Worm (Caenorhabditis elegans) whole organism, L3 larva: ENCODE results near the gene srh-113.

Experiments used
- R02D3.7 ChIP-seq: fragments of 150-350 bp; optimal IDR thresholded peaks from 2 replicates; lab custom pipeline; 2014; ENCODE audit warnings: missing biosample characterization, missing genetic modification characterization
- ZK546.5 ChIP-seq: sonication (generic microtip); optimal IDR thresholded peaks from 2 replicates; lab custom pipeline; 2017; ENCODE audit warnings: missing biosample characterization, missing genetic modification characterization
- aly-2 ChIP-seq: fragments of 150-350 bp; optimal IDR thresholded peaks from 2 replicates; lab custom pipeline; 2014; ENCODE audit warnings: missing biosample characterization, missing genetic modification characterization
- ceh-16 ChIP-seq: sonication (generic microtip); optimal IDR thresholded peaks from 2 replicates; lab custom pipeline; 2017; ENCODE audit warnings: missing biosample characterization, missing genetic modification characterization
- ceh-28 ChIP-seq: fragments of 150-350 bp; optimal IDR thresholded peaks from 2 replicates; lab custom pipeline; 2014; ENCODE audit warnings: missing biosample characterization, missing genetic modification reagents, missing genetic modification characterization
- ceh-82 ChIP-seq: fragments of 150-350 bp; optimal IDR thresholded peaks from 2 replicates; lab custom pipeline; 2014; ENCODE audit warnings: missing biosample characterization, missing genetic modification characterization
- ceh-9 ChIP-seq: sonication (generic microtip); optimal IDR thresholded peaks from 2 replicates; lab custom pipeline; 2018; ENCODE audit warnings: missing biosample characterization, missing genetic modification characterization
- daf-12 ChIP-seq: fragments of 150-350 bp; optimal IDR thresholded peaks from 2 replicates; lab custom pipeline; 2014; ENCODE audit warnings: missing biosample characterization, missing genetic modification reagents, missing genetic modification characterization
- egl-27 ChIP-seq: sonication (generic microtip); optimal IDR thresholded peaks from 4 replicates; lab custom pipeline; 2017; ENCODE audit warnings: missing biosample characterization, missing genetic modification reagents, missing genetic modification characterization
- egl-5 ChIP-seq: fragments of 150-350 bp; optimal IDR thresholded peaks from 2 replicates; lab custom pipeline; 2017; ENCODE audit warnings: missing biosample characterization, missing genetic modification reagents, missing genetic modification characterization, inconsistent platforms
- elt-1 ChIP-seq: fragments of 150-350 bp; optimal IDR thresholded peaks from 2 replicates; lab custom pipeline; 2014; ENCODE audit warnings: missing biosample characterization, missing genetic modification characterization
- elt-2 ChIP-seq: sonication (generic microtip); optimal IDR thresholded peaks from 2 replicates; lab custom pipeline; 2016; ENCODE audit warnings: missing genetic modification reagents, mild to moderate bottlenecking, missing genetic modification characterization, missing compliant biosample characterization
- fkh-10 ChIP-seq: sonication (generic microtip); optimal IDR thresholded peaks from 2 replicates; lab custom pipeline; 2017; ENCODE audit warnings: missing biosample characterization, missing genetic modification reagents, missing genetic modification characterization
- fkh-2 ChIP-seq: fragments of 150-350 bp; optimal IDR thresholded peaks from 2 replicates; lab custom pipeline; 2014; ENCODE audit warnings: missing biosample characterization, missing genetic modification reagents, missing genetic modification characterization
- fos-1 ChIP-seq: fragments of 150-350 bp; optimal IDR thresholded peaks from 2 replicates; lab custom pipeline; 2014; ENCODE audit warnings: missing biosample characterization, missing genetic modification characterization
- jun-1 ChIP-seq: fragments of 150-350 bp; optimal IDR thresholded peaks from 2 replicates; lab custom pipeline; 2014; ENCODE audit warnings: missing biosample characterization, missing genetic modification reagents, missing genetic modification characterization
- lin-15B ChIP-seq: fragments of 150-350 bp; optimal IDR thresholded peaks from 2 replicates; lab custom pipeline; 2014; ENCODE audit warnings: missing biosample characterization, missing genetic modification characterization
- lin-39 ChIP-seq: fragments of 150-350 bp; optimal IDR thresholded peaks from 2 replicates; lab custom pipeline; 2018; ENCODE audit warnings: missing biosample characterization, missing genetic modification reagents, missing genetic modification characterization
- lsy-12 ChIP-seq: sonication (generic microtip); optimal IDR thresholded peaks from 2 replicates; lab custom pipeline; 2016; ENCODE audit warnings: mild to moderate bottlenecking, missing genetic modification characterization, missing compliant biosample characterization
- nfya-1 ChIP-seq: sonication (generic microtip); optimal IDR thresholded peaks from 2 replicates; lab custom pipeline; 2017; ENCODE audit warnings: missing genetic modification characterization, mild to moderate bottlenecking, missing compliant biosample characterization, antibody characterized with exemption, moderate library complexity; ENCODE audit not compliant: insufficient read depth
- nhr-11 ChIP-seq: fragments of 150-350 bp; optimal IDR thresholded peaks from 2 replicates; lab custom pipeline; 2014; ENCODE audit warnings: missing biosample characterization, missing genetic modification characterization
- nhr-12 ChIP-seq: fragments of 150-350 bp; optimal IDR thresholded peaks from 2 replicates; lab custom pipeline; 2014; ENCODE audit warnings: missing biosample characterization, missing genetic modification characterization
- nhr-23 ChIP-seq: fragments of 150-350 bp; optimal IDR thresholded peaks from 2 replicates; lab custom pipeline; 2014; ENCODE audit warnings: missing biosample characterization, missing genetic modification reagents, missing genetic modification characterization
- nhr-237 ChIP-seq: fragments of 150-350 bp; optimal IDR thresholded peaks from 2 replicates; lab custom pipeline; 2014; ENCODE audit warnings: missing biosample characterization, missing genetic modification characterization
- nhr-25 ChIP-seq: sonication (generic microtip); optimal IDR thresholded peaks from 2 replicates; lab custom pipeline; 2017; ENCODE audit warnings: missing biosample characterization, missing genetic modification characterization
- nhr-28 ChIP-seq: fragments of 150-350 bp; optimal IDR thresholded peaks from 2 replicates; lab custom pipeline; 2014; ENCODE audit warnings: missing biosample characterization, missing genetic modification characterization
- nhr-67 ChIP-seq: fragments of 150-350 bp; optimal IDR thresholded peaks from 2 replicates; lab custom pipeline; 2014; ENCODE audit warnings: missing biosample characterization, missing genetic modification characterization
- nhr-76 ChIP-seq: fragments of 150-350 bp; sonication (generic microtip); optimal IDR thresholded peaks from 5 replicates; lab custom pipeline; 2014; ENCODE audit warnings: missing biosample characterization, missing genetic modification characterization
- pha-4 ChIP-seq: fragments of 150-350 bp; optimal IDR thresholded peaks from 2 replicates; lab custom pipeline; 2014; ENCODE audit warnings: missing biosample characterization, missing genetic modification reagents, missing genetic modification characterization
- pqm-1 ChIP-seq: fragments of 150-350 bp; optimal IDR thresholded peaks from 2 replicates; lab custom pipeline; 2017; ENCODE audit warnings: missing biosample characterization, missing genetic modification characterization, inconsistent platforms
- sea-2 ChIP-seq: fragments of 150-350 bp; sonication (generic microtip); optimal IDR thresholded peaks from 4 replicates; lab custom pipeline; 2014; ENCODE audit warnings: missing biosample characterization, missing genetic modification reagents, missing genetic modification characterization
- skn-1 ChIP-seq: fragments of 150-350 bp; optimal IDR thresholded peaks from 2 replicates; lab custom pipeline; 2014; ENCODE audit warnings: missing biosample characterization, missing genetic modification characterization
- snpc-4 ChIP-seq: fragments of 150-350 bp; optimal IDR thresholded peaks from 2 replicates; lab custom pipeline; 2014; ENCODE audit warnings: missing biosample characterization, missing genetic modification characterization
- tbx-2 ChIP-seq: sonication (generic microtip); optimal IDR thresholded peaks from 2 replicates; lab custom pipeline; 2016; ENCODE audit warnings: mild to moderate bottlenecking, missing genetic modification characterization, missing compliant biosample characterization
- zag-1 ChIP-seq: fragments of 150-350 bp; optimal IDR thresholded peaks from 2 replicates; lab custom pipeline; 2014; ENCODE audit warnings: missing biosample characterization, missing genetic modification characterization
- ztf-11 ChIP-seq: fragments of 150-350 bp; optimal IDR thresholded peaks from 2 replicates; lab custom pipeline; 2014; ENCODE audit warnings: missing biosample characterization, missing genetic modification characterization
- ztf-4 ChIP-seq: fragments of 150-350 bp; optimal IDR thresholded peaks from 2 replicates; lab custom pipeline; 2014; ENCODE audit warnings: missing biosample characterization, missing genetic modification characterization

Gene srh-113

DNA sequence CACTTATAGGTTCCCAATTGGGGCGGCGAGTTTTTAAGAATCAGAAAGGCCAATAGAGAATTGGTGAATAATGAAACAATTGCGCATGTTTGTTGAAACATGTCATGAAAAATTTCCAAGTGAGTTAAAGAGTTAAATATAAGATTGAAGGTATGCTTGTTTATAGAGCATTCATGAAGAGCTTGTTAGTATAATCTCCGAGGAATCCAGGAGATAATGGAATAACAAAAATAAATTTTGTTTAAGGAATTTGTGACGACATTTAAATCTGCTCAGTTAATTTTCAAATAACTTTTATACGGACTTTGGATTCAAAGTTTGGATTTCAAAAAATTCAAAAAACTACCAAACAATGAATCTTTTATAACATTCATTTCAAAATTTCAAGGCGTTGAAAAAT lies 22.4 kb upstream of the srh-113 start, which contains the start of gene str-199:
str-199 (minus strand) TSS at position 101 of the 400 bp plus-strand sequence.
- TF ChIP-seq snpc-4 (tag; lab: Kevin White, UChicago) (no peak), nhr-28 (tag; lab: Kevin White, UChicago) (no peak), nfya-1 (no peak), fkh-10 (GFP tag; lab: Kevin White, UChicago) (no peak), nhr-12 (no peak), egl-5 (tag; lab: Kevin White, UChicago) (no peak), egl-27 (tag; lab: Kevin White, UChicago) (no peak), nhr-11 (no peak), lsy-12 (no peak), lin-39 (tag; lab: Kevin White, UChicago) (no peak), zag-1 (tag; lab: Kevin White, UChicago) (no peak), ZK546.5 (no peak), sea-2 (GFP tag; lab: Kevin White, UChicago) (no peak), jun-1 (tag; lab: Kevin White, UChicago) (no peak), aly-2 (tag; lab: Kevin White, UChicago) (no peak), skn-1 (tag; lab: Kevin White, UChicago) (no peak)

DNA sequence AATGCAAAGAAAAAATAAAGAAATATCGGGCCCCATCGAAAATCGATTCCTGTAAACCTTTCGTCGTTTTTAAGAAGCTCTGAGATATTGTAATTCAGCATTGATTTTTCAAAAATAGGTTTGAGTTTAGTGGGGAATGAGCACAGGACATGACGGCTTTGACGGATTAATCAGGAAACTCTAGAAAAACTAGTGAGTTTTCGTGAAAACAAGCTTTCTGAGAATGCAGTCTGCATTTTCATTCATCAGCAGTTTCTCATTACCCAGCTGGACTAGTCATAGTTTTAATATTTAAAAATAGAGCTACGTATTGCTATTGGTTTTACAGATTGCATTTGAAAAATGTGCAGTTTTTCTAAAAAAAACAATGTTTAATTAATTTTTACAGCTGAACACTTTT lies 20.6 kb upstream of the srh-113 start, which contains the start of gene srz-47:
srz-47 (minus strand) TSS at position 101 of the 400 bp plus-strand sequence.
- no peak for TF ChIP-seq R02D3.7
- no peak for TF ChIP-seq nhr-76 (tag; lab: Kevin White, UChicago)
- no peak for TF ChIP-seq pqm-1
- TF ChIP-seq nhr-12: no peak
- TF ChIP-seq sea-2 (GFP tag; lab: Kevin White, UChicago): no peak
- no peak for TF ChIP-seq ZK546.5
- no peak for TF ChIP-seq lsy-12
- TF ChIP-seq ceh-28 (tag; lab: Kevin White, UChicago): no peak
- no peak for TF ChIP-seq nhr-237 (tag; lab: Kevin White, UChicago)
- TF ChIP-seq daf-12 (tag; lab: Kevin White, UChicago): no peak
- no peak for TF ChIP-seq jun-1 (tag; lab: Kevin White, UChicago)
- TF ChIP-seq nhr-11: no peak
- no peak for TF ChIP-seq fkh-2 (tag; lab: Kevin White, UChicago)
- TF ChIP-seq egl-27 (tag; lab: Kevin White, UChicago): no peak
- no peak for TF ChIP-seq fkh-10 (GFP tag; lab: Kevin White, UChicago)
- TF ChIP-seq ceh-16 (tag; lab: Kevin White, UChicago): no peak
- no peak for TF ChIP-seq nhr-28 (tag; lab: Kevin White, UChicago)
- no peak for TF ChIP-seq egl-5 (tag; lab: Kevin White, UChicago)
- no peak for TF ChIP-seq elt-1 (tag; lab: Kevin White, UChicago)
- TF ChIP-seq, all 47 proteins: peak for 0

DNA sequence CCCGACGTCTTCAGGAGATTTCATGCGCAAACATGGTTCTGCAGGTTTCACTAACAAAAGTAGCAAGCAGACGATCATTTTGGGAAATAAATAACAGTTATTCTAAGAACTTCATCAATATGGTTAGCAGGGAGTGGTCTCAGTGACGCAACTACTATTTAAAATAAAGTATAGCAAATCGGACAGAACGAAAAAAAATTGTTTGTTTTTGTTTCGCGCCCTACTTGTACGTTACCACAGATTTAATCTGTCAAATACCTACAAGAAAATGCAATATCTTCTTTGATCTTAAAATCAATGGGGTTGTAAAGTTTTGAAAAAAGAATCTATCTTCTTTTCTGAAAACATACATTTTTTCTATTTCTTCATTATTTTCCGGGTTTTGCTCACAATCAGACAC lies 13.9 kb upstream of the srh-113 start, which contains the start of gene srz-96:
srz-96 (plus strand) TSS at position 301 of the 400 bp plus-strand sequence.
- TF ChIP-seq nhr-28 (tag; lab: Kevin White, UChicago): no peak
- no peak for TF ChIP-seq nfya-1
- no peak for TF ChIP-seq ceh-82 (tag; lab: Kevin White, UChicago)
- no peak for TF ChIP-seq fkh-2 (tag; lab: Kevin White, UChicago)
- no peak for TF ChIP-seq nhr-11
- no peak for TF ChIP-seq fos-1 (tag; lab: Kevin White, UChicago)
- TF ChIP-seq ceh-16 (tag; lab: Kevin White, UChicago): no peak
- no peak for TF ChIP-seq skn-1 (tag; lab: Kevin White, UChicago)
- TF ChIP-seq tbx-2 (tag; lab: Kevin White, UChicago): no peak

DNA sequence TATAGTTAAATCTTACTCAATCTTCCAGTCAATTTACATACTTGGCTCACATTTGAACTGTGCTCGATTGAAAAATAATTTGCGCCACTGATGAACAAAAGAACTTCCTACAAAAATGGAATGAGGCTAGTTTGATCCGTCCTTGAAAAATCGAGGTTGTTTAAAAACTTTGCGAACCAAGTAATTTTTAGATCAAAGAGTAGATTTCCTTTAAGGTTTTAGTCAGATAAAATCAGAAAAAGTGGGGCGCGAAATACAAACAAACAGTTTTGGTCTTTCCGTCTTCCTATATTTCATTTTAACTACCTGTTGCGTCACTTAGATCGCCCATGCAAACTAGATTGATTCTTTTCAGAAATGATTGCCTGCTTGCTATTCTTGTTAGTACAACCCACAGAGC lies 11.0 kb upstream of the srh-113 start, which contains the start of gene Y68A4A.10:
Y68A4A.10 (plus strand) TSS at position 301 of the 400 bp plus-strand sequence.
- TF ChIP-seq pha-4 (tag; lab: Kevin White, UChicago) (no peak), nfya-1 (no peak)

DNA sequence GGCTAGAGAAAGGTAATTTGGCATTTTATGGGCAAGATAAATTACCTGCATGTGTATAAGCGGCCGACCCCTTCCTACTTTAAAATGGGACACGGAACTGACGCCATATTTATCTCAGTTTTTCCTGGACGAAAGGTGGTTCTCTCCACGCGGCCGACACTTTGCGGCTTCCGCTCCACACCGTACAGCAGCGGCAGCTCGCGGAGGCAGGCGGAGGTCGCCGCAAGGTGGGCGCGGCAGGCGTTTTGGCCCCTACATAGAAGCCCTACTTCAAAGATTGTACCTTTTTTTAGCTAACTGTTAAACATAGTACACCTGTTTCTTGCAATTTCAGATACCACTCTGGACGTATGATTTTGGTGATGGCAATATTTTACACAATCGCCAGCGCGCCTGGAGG lies 6.4 kb upstream of the srh-113 start:
- no peak for TF ChIP-seq egl-27 (tag; lab: Kevin White, UChicago)
- no peak for TF ChIP-seq sea-2 (GFP tag; lab: Kevin White, UChicago)
- no peak for TF ChIP-seq elt-2
- TF ChIP-seq ztf-11 (tag; lab: Kevin White, UChicago): no peak
- TF ChIP-seq ceh-9 (tag; lab: Kevin White, UChicago): no peak
- no peak for TF ChIP-seq daf-12 (tag; lab: Kevin White, UChicago)
- no peak for TF ChIP-seq lin-15B
- no peak for TF ChIP-seq fkh-10 (GFP tag; lab: Kevin White, UChicago)
- no peak for TF ChIP-seq ztf-4 (tag; lab: Kevin White, UChicago)
- TF ChIP-seq nhr-25: no peak
- TF ChIP-seq R02D3.7: no peak
- no peak for TF ChIP-seq fkh-2 (tag; lab: Kevin White, UChicago)
- TF ChIP-seq nhr-67 (tag; lab: Kevin White, UChicago): no peak
- TF ChIP-seq zag-1 (tag; lab: Kevin White, UChicago): no peak
- TF ChIP-seq skn-1 (tag; lab: Kevin White, UChicago): no peak
- no peak for TF ChIP-seq nhr-23 (tag; lab: Kevin White, UChicago)
